Worm (Caenorhabditis elegans): ENCODE data around the gene rpn-13.

rpn-13 gene

DNA sequence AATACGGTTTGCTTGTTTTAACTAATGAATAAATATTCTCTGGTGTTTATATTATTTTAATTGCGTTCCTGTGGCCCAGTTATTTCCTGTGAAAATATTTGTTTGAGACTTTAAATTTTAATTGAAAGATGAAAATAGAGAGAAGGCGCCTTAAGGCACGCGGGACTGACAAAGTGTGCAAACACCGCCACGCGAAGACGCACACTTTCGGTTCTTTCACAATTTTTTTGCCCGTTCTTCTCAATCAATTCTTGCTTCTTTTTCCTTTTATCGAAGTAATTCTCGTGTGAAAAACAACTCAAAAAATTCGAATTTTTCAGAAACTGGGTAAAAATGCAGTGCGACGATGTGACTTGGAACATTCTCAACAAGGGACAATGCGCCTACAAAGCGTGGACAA lies 37.4 kb upstream of the rpn-13 start, which contains the start of gene C16A3.6 (continued):
- TF ChIP-seq R02D3.7 (tag; optimal IDR thresholded peaks at IDR 0.05) = no peak

DNA sequence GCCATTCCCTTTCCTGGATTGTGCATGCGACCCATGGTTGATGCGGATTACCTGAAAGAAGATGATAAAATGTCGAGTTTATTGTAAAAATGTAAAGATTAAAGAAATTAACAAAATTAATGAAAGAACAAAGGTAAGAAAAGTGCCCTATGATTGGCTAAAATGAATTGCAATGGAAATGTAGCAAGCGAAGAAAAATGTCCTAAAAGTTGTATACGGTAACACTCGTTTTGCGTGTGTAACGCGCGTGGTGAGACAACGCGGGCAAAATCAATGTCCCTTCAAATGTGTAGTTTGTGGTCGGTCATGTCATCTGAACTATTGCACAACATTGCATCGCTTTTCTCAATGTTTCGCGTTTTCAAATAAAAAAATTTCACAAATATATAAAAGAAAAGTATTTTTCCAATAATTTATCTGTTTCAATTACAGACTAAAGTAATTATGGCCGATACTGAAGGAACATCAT lies 33.3 kb upstream of the rpn-13 start, which contains the start of the genes rps-13 and nfx-1:
Gene rps-13 (minus strand): TSS at position 51 of the 469 bp plus-strand sequence.
Gene nfx-1 (plus strand): TSS at position 433 of the 469 bp plus-strand sequence.
- TF ChIP-seq daf-16 (GFP tag; optimal IDR thresholded peaks at IDR 0.05) (no peak), daf-16 (tag; optimal IDR thresholded peaks at IDR 0.05) (peak; percentile 85), rbr-2 (tag; optimal IDR thresholded peaks at IDR 0.05) (peak; percentile 61), nhr-111 (GFP tag; optimal IDR thresholded peaks at IDR 0.05) (no peak), snpc-4 (tag; optimal IDR thresholded peaks at IDR 0.05) (no peak), dmd-9 (GFP tag; IDR thresholded peaks at IDR 0.05) (no peak), F37D6.2 (tag; optimal IDR thresholded peaks at IDR 0.05) (peak; percentile 10), lin-39 (tag; optimal IDR thresholded peaks at IDR 0.05) (no peak), lin-15B (tag; optimal IDR thresholded peaks at IDR 0.05) (peak; percentile 18), lin-13 (GFP tag; optimal IDR thresholded peaks at IDR 0.05) (peak; percentile 78), gei-8 (GFP tag; optimal IDR thresholded peaks at IDR 0.05) (no peak), spr-3 (GFP tag; optimal IDR thresholded peaks at IDR 0.05) (no peak), F26F4.8 (GFP tag; conservative IDR thresholded peaks at IDR 0.05) (no peak), dpl-1 (GFP tag; optimal IDR thresholded peaks at IDR 0.05) (peak; percentile 73), mdt-29 (GFP tag; IDR thresholded peaks at IDR 0.05) (no peak), fos-1 (tag; optimal IDR thresholded peaks at IDR 0.05) (no peak), mep-1 (tag; optimal IDR thresholded peaks at IDR 0.05) (peak; percentile 85), aha-1 (tag) (peak; percentile 100), nhr-48 (tag; optimal IDR thresholded peaks at IDR 0.05) (no peak), unc-130 (GFP tag; optimal IDR thresholded peaks at IDR 0.05) (peak; percentile 54), F44E2.7 (GFP tag; IDR thresholded peaks at IDR 0.05) (no peak), ztf-11 (tag; optimal IDR thresholded peaks at IDR 0.05) (no peak), mdl-1 (tag; optimal IDR thresholded peaks at IDR 0.05) (peak in 1 of 2 experiments; percentile 48), ces-1 (GFP tag; optimal IDR thresholded peaks at IDR 0.05) (no peak), nhr-25 (tag; optimal IDR thresholded peaks at IDR 0.05; ENCODE audit: borderline replicate concordance, insufficient read depth) (peak; percentile 68), hlh-30 (tag; optimal IDR thresholded peaks at IDR 0.05; ENCODE audit: insufficient read depth) (peak; percentile 93), ceh-62 (tag; optimal IDR thresholded peaks at IDR 0.05) (no peak), lin-38 (GFP tag; IDR thresholded peaks at IDR 0.05) (peak; percentile 57), mes-2 (tag; optimal IDR thresholded peaks at IDR 0.05; ENCODE audit: poor library complexity, severe bottlenecking) (peak; percentile 82), nhr-28 (tag; optimal IDR thresholded peaks at IDR 0.05) (peak; percentile 99), spr-1 (tag; optimal IDR thresholded peaks at IDR 0.05) (no peak), ceh-44 (GFP tag; IDR thresholded peaks at IDR 0.05) (no peak), egl-27 (tag; optimal IDR thresholded peaks at IDR 0.05) (no peak), nhr-10 (tag; optimal IDR thresholded peaks at IDR 0.05) (peak; percentile 41), ama-1 (optimal IDR thresholded peaks at IDR 0.05) (no peak), nhr-11 (tag; optimal IDR thresholded peaks at IDR 0.05) (peak; percentile 80), madf-5 (GFP tag; IDR thresholded peaks at IDR 0.05) (no peak), mxl-3 (GFP tag; optimal IDR thresholded peaks at IDR 0.05) (peak; percentile 43), ztf-7 (tag; optimal IDR thresholded peaks at IDR 0.05) (peak; percentile 76), nhr-77 (tag; optimal IDR thresholded peaks at IDR 0.05) (peak; percentile 91), daf-8 (GFP tag; IDR thresholded peaks at IDR 0.05) (no peak), nhr-41 (GFP tag; IDR thresholded peaks at IDR 0.05) (no peak), hmg-1.1 (GFP tag; IDR thresholded peaks at IDR 0.05) (peak; percentile 68), skn-1 (tag; optimal IDR thresholded peaks at IDR 0.05) (no peak), fkh-10 (GFP tag; optimal IDR thresholded peaks at IDR 0.05) (peak; percentile 32), arid-1 (GFP tag; conservative IDR thresholded peaks at IDR 0.05) (peak; percentile 65; the same call in 1 of the 2 replicates), tag-97 (GFP tag; IDR thresholded peaks at IDR 0.05) (no peak), dmd-6 (GFP tag; IDR thresholded peaks at IDR 0.05) (0 out of 2 replicates have a peak, but pooled peaks have one; percentile 16), pqm-1 (tag; optimal IDR thresholded peaks at IDR 0.05) (peak; percentile 2), ctbp-1 (GFP tag; IDR thresholded peaks at IDR 0.05) (no peak)
